Worm (Caenorhabditis elegans): ENCODE measurements around the gene Y7A5A.20.

- no peak for TF ChIP-seq him-1 (tag; optimal IDR thresholded peaks at IDR 0.05)
- TF ChIP-seq dao-5 (tag; optimal IDR thresholded peaks at IDR 0.05): no peak
Measured at ce11 chrX:15851013-15851412, 22.9 kb downstream of the Y7A5A.20 start.

All from whole organism, L4/young adult.